Fruit fly (Drosophila melanogaster): ENCODE measurements around the gene CG9676.

dm6 chrX:16740606-16741005, 40.6 kb upstream of the CG9676 start, which contains the start of gene CG32568:
- TF ChIP-seq CTCF (optimal IDR thresholded peaks at IDR 0.05) (no peak), CG8478 (optimal IDR thresholded peaks at IDR 0.05) (no peak)

Measured in S2 (cell line).